Worm (Caenorhabditis elegans): ENCODE measurements around the gene dao-6.

dao-6 gene

DNA sequence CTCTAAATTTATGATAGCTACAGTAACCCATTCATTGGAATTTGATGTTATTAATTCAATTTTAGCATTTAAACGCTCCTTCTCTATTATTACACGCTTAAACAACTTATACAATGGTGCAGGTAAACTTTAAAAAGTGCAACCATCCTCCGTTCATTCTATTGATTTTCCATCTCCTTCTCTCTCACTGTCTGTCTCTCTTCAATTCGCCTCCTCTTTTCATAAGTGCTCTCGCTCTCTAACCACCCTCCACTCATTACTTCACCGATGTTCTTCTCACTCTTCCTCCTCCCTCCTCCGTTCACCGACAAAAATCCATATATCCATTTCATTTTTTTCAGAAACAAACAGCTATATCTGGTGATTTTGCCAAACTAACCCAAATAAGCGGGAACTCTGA, 30.2 kb upstream of the dao-6 start, which contains the start of gene cbp-1 (continued):
- TF ChIP-seq daf-12 (tag; optimal IDR thresholded peaks at IDR 0.05), result peak; percentile 48
- no peak for TF ChIP-seq nhr-237 (tag; optimal IDR thresholded peaks at IDR 0.05)
- TF ChIP-seq egl-5 (tag; optimal IDR thresholded peaks at IDR 0.05), result peak; percentile 44
- TF ChIP-seq nhr-23 (tag; optimal IDR thresholded peaks at IDR 0.05), result peak; percentile 57
- TF ChIP-seq ceh-28 (tag; optimal IDR thresholded peaks at IDR 0.05), result peak; percentile 83
- no peak for TF ChIP-seq nhr-77 (tag; optimal IDR thresholded peaks at IDR 0.05)
- TF ChIP-seq aly-2 (tag; optimal IDR thresholded peaks at IDR 0.05), result no peak
- no peak for TF ChIP-seq unc-39 (tag; optimal IDR thresholded peaks at IDR 0.05)
- no peak for TF ChIP-seq lsy-12 (tag; optimal IDR thresholded peaks at IDR 0.05)

DNA sequence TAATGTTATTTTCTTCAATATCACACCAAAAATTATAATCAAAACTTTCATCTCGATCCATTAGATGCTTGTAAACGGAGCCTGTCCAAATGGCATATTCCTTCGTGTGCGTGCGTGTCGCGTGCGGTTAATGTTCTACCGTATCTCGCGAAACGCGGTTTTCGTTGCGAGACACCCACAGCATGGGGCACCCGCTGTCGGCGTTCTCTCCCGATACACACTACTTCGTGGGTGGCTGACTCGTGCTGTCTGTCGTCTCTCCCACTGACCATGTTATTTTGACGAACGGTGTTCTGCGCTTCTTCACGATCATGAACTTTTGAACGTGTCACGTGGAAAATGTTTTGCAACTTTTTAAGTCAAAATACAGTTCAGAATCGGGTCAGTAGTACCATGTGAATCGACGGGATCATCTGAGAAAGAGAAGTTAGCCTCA, 29.5 kb upstream of the dao-6 start:
- TF ChIP-seq nhr-77 (tag; optimal IDR thresholded peaks at IDR 0.05) (peak; percentile 77), elt-3 (tag; optimal IDR thresholded peaks at IDR 0.05) (peak in 2 of 3 experiments; percentile 29 to 88), tbx-2 (tag; optimal IDR thresholded peaks at IDR 0.05) (peak; percentile 97), hmg-11 (tag; optimal IDR thresholded peaks at IDR 0.05) (peak; percentile 96), ama-1 (optimal IDR thresholded peaks at IDR 0.05) (peak; percentile 99), skn-1 (tag; optimal IDR thresholded peaks at IDR 0.05) (peak; percentile 93), lin-15B (tag; optimal IDR thresholded peaks at IDR 0.05) (peak; percentile 95), sea-2 (GFP tag; optimal IDR thresholded peaks at IDR 0.05) (peak; percentile 21), nfya-1 (tag; optimal IDR thresholded peaks at IDR 0.05; ENCODE audit: insufficient read depth) (peak; percentile 99), snpc-4 (tag; optimal IDR thresholded peaks at IDR 0.05) (peak; percentile 87), mdl-1 (tag; optimal IDR thresholded peaks at IDR 0.05) (peak; percentile 92), zag-1 (tag; optimal IDR thresholded peaks at IDR 0.05) (peak; percentile 60), daf-12 (tag; optimal IDR thresholded peaks at IDR 0.05) (peak; percentile 70), ceh-82 (tag; optimal IDR thresholded peaks at IDR 0.05) (peak; percentile 93), ztf-11 (tag; optimal IDR thresholded peaks at IDR 0.05) (no peak), pha-4 (tag; optimal IDR thresholded peaks at IDR 0.05) (peak; percentile 98), ceh-16 (tag; optimal IDR thresholded peaks at IDR 0.05) (no peak), fos-1 (tag; optimal IDR thresholded peaks at IDR 0.05) (peak; percentile 92), ZK546.5 (tag; optimal IDR thresholded peaks at IDR 0.05) (peak; percentile 57), nhr-28 (tag; optimal IDR thresholded peaks at IDR 0.05) (peak; percentile 16), nhr-11 (tag; optimal IDR thresholded peaks at IDR 0.05) (peak; percentile 91), unc-39 (tag; optimal IDR thresholded peaks at IDR 0.05) (peak; percentile 34), elt-2 (tag; optimal IDR thresholded peaks at IDR 0.05) (peak; percentile 94), lin-39 (tag; optimal IDR thresholded peaks at IDR 0.05) (peak; percentile 100), nhr-25 (tag; optimal IDR thresholded peaks at IDR 0.05) (peak; percentile 99), nhr-12 (tag; optimal IDR thresholded peaks at IDR 0.05) (no peak), R02D3.7 (tag; optimal IDR thresholded peaks at IDR 0.05) (peak; percentile 90), egl-5 (tag; optimal IDR thresholded peaks at IDR 0.05) (peak; percentile 98), pqm-1 (tag; optimal IDR thresholded peaks at IDR 0.05) (peak; percentile 93), ztf-4 (tag; optimal IDR thresholded peaks at IDR 0.05) (peak; percentile 95), elt-1 (tag; optimal IDR thresholded peaks at IDR 0.05) (peak; percentile 85), mml-1 (tag; optimal IDR thresholded peaks at IDR 0.05) (no peak), egl-27 (tag; optimal IDR thresholded peaks at IDR 0.05) (peak; percentile 78), nhr-76 (tag; optimal IDR thresholded peaks at IDR 0.05) (peak; percentile 37), aly-2 (tag; optimal IDR thresholded peaks at IDR 0.05) (peak; percentile 90), nhr-67 (tag; optimal IDR thresholded peaks at IDR 0.05) (no peak), lsy-12 (tag; optimal IDR thresholded peaks at IDR 0.05) (peak; percentile 99), eor-1 (tag; optimal IDR thresholded peaks at IDR 0.05) (no peak), nhr-23 (tag; optimal IDR thresholded peaks at IDR 0.05) (peak; percentile 99), fkh-10 (GFP tag; optimal IDR thresholded peaks at IDR 0.05) (peak; percentile 66), ceh-28 (tag; optimal IDR thresholded peaks at IDR 0.05) (peak; percentile 90), unc-62 (GFP tag; optimal IDR thresholded peaks at IDR 0.05) (peak; percentile 86), fkh-2 (tag; optimal IDR thresholded peaks at IDR 0.05) (no peak), nhr-43 (tag; optimal IDR thresholded peaks at IDR 0.05; ENCODE audit: poor library complexity, severe bottlenecking) (peak; percentile 98), nhr-237 (tag; optimal IDR thresholded peaks at IDR 0.05) (peak; percentile 4), ceh-9 (tag; optimal IDR thresholded peaks at IDR 0.05) (no peak), jun-1 (tag; optimal IDR thresholded peaks at IDR 0.05) (peak; percentile 98)
